Worm (Caenorhabditis elegans) whole organism, L3 larva: ENCODE measurements around the gene B0361.4.

Source experiments
- R02D3.7 ChIP-seq: fragments of 150-350 bp; optimal IDR thresholded peaks from 2 replicates; lab custom pipeline; 2014; ENCODE audit warnings: missing biosample characterization, missing genetic modification characterization
- aly-2 ChIP-seq: fragments of 150-350 bp; optimal IDR thresholded peaks from 2 replicates; lab custom pipeline; 2014; ENCODE audit warnings: missing biosample characterization, missing genetic modification characterization
- ceh-28 ChIP-seq: fragments of 150-350 bp; optimal IDR thresholded peaks from 2 replicates; lab custom pipeline; 2014; ENCODE audit warnings: missing biosample characterization, missing genetic modification reagents, missing genetic modification characterization
- ceh-82 ChIP-seq: fragments of 150-350 bp; optimal IDR thresholded peaks from 2 replicates; lab custom pipeline; 2014; ENCODE audit warnings: missing biosample characterization, missing genetic modification characterization
- ceh-9 ChIP-seq: sonication (generic microtip); optimal IDR thresholded peaks from 2 replicates; lab custom pipeline; 2018; ENCODE audit warnings: missing biosample characterization, missing genetic modification characterization
- daf-12 ChIP-seq: fragments of 150-350 bp; optimal IDR thresholded peaks from 2 replicates; lab custom pipeline; 2014; ENCODE audit warnings: missing biosample characterization, missing genetic modification reagents, missing genetic modification characterization
- egl-27 ChIP-seq: sonication (generic microtip); optimal IDR thresholded peaks from 4 replicates; lab custom pipeline; 2017; ENCODE audit warnings: missing biosample characterization, missing genetic modification reagents, missing genetic modification characterization
- elt-1 ChIP-seq: fragments of 150-350 bp; optimal IDR thresholded peaks from 2 replicates; lab custom pipeline; 2014; ENCODE audit warnings: missing biosample characterization, missing genetic modification characterization
- elt-2 ChIP-seq: sonication (generic microtip); optimal IDR thresholded peaks from 2 replicates; lab custom pipeline; 2016; ENCODE audit warnings: missing genetic modification reagents, mild to moderate bottlenecking, missing genetic modification characterization, missing compliant biosample characterization
- fkh-10 ChIP-seq: sonication (generic microtip); optimal IDR thresholded peaks from 2 replicates; lab custom pipeline; 2017; ENCODE audit warnings: missing biosample characterization, missing genetic modification reagents, missing genetic modification characterization
- fkh-2 ChIP-seq: fragments of 150-350 bp; optimal IDR thresholded peaks from 2 replicates; lab custom pipeline; 2014; ENCODE audit warnings: missing biosample characterization, missing genetic modification reagents, missing genetic modification characterization
- fos-1 ChIP-seq: fragments of 150-350 bp; optimal IDR thresholded peaks from 2 replicates; lab custom pipeline; 2014; ENCODE audit warnings: missing biosample characterization, missing genetic modification characterization
- hmg-11 ChIP-seq: sonication (generic microtip); optimal IDR thresholded peaks from 2 replicates; lab custom pipeline; 2016; ENCODE audit warnings: missing genetic modification characterization, missing compliant biosample characterization
- lin-15B ChIP-seq: fragments of 150-350 bp; optimal IDR thresholded peaks from 2 replicates; lab custom pipeline; 2014; ENCODE audit warnings: missing biosample characterization, missing genetic modification characterization
- lin-39 ChIP-seq: fragments of 150-350 bp; optimal IDR thresholded peaks from 2 replicates; lab custom pipeline; 2018; ENCODE audit warnings: missing biosample characterization, missing genetic modification reagents, missing genetic modification characterization
- lsy-12 ChIP-seq: sonication (generic microtip); optimal IDR thresholded peaks from 2 replicates; lab custom pipeline; 2016; ENCODE audit warnings: mild to moderate bottlenecking, missing genetic modification characterization, missing compliant biosample characterization
- mdl-1 ChIP-seq: fragments of 150-350 bp; optimal IDR thresholded peaks from 2 replicates; lab custom pipeline; 2014; ENCODE audit warnings: missing biosample characterization, missing genetic modification characterization
- mml-1 ChIP-seq: fragments of 150-350 bp; sonication (generic microtip); optimal IDR thresholded peaks from 3 replicates; lab custom pipeline; 2014; ENCODE audit warnings: missing biosample characterization, missing genetic modification characterization
- nfya-1 ChIP-seq: sonication (generic microtip); optimal IDR thresholded peaks from 2 replicates; lab custom pipeline; 2017; ENCODE audit warnings: missing genetic modification characterization, mild to moderate bottlenecking, missing compliant biosample characterization, antibody characterized with exemption, moderate library complexity; ENCODE audit not compliant: insufficient read depth
- nhr-11 ChIP-seq: fragments of 150-350 bp; optimal IDR thresholded peaks from 2 replicates; lab custom pipeline; 2014; ENCODE audit warnings: missing biosample characterization, missing genetic modification characterization
- nhr-25 ChIP-seq: sonication (generic microtip); optimal IDR thresholded peaks from 2 replicates; lab custom pipeline; 2017; ENCODE audit warnings: missing biosample characterization, missing genetic modification characterization
- nhr-43 ChIP-seq: sonication (generic microtip); optimal IDR thresholded peaks from 2 replicates; lab custom pipeline; 2016; ENCODE audit warnings: mild to moderate bottlenecking, missing genetic modification characterization, missing compliant biosample characterization; ENCODE audit not compliant: poor library complexity, severe bottlenecking
- nhr-67 ChIP-seq: fragments of 150-350 bp; optimal IDR thresholded peaks from 2 replicates; lab custom pipeline; 2014; ENCODE audit warnings: missing biosample characterization, missing genetic modification characterization
- nhr-76 ChIP-seq: fragments of 150-350 bp; sonication (generic microtip); optimal IDR thresholded peaks from 5 replicates; lab custom pipeline; 2014; ENCODE audit warnings: missing biosample characterization, missing genetic modification characterization
- pha-4 ChIP-seq: fragments of 150-350 bp; optimal IDR thresholded peaks from 2 replicates; lab custom pipeline; 2014; ENCODE audit warnings: missing biosample characterization, missing genetic modification reagents, missing genetic modification characterization
- skn-1 ChIP-seq: fragments of 150-350 bp; optimal IDR thresholded peaks from 2 replicates; lab custom pipeline; 2014; ENCODE audit warnings: missing biosample characterization, missing genetic modification characterization
- snpc-4 ChIP-seq: fragments of 150-350 bp; optimal IDR thresholded peaks from 2 replicates; lab custom pipeline; 2014; ENCODE audit warnings: missing biosample characterization, missing genetic modification characterization
- tbx-2 ChIP-seq: sonication (generic microtip); optimal IDR thresholded peaks from 2 replicates; lab custom pipeline; 2016; ENCODE audit warnings: mild to moderate bottlenecking, missing genetic modification characterization, missing compliant biosample characterization
- unc-39 ChIP-seq: sonication (generic microtip); optimal IDR thresholded peaks from 4 replicates; lab custom pipeline; 2017; ENCODE audit warnings: missing biosample characterization, missing genetic modification characterization
- unc-62 ChIP-seq: fragments of 150-350 bp; sonication (generic microtip); optimal IDR thresholded peaks from 4 replicates; lab custom pipeline; 2014; ENCODE audit warnings: missing biosample characterization, missing genetic modification reagents, missing genetic modification characterization
- zag-1 ChIP-seq: fragments of 150-350 bp; optimal IDR thresholded peaks from 2 replicates; lab custom pipeline; 2014; ENCODE audit warnings: missing biosample characterization, missing genetic modification characterization
- ztf-4 ChIP-seq: fragments of 150-350 bp; optimal IDR thresholded peaks from 2 replicates; lab custom pipeline; 2014; ENCODE audit warnings: missing biosample characterization, missing genetic modification characterization

The B0361.4 gene

ce11 chrIII:7238727-7239126, 20.1 kb upstream of the B0361.4 start, which contains the start of gene pars-1:
Gene pars-1, plus strand, starts transcription at chrIII:7239027.
- no peak for TF ChIP-seq unc-62 (GFP tag; lab: Kevin White, UChicago)
- TF ChIP-seq aly-2 (tag; lab: Kevin White, UChicago), result no peak
- no peak for TF ChIP-seq unc-39 (tag; lab: Kevin White, UChicago)
- TF ChIP-seq daf-12 (tag; lab: Kevin White, UChicago), result no peak
- TF ChIP-seq tbx-2 (tag; lab: Kevin White, UChicago), result no peak
- no peak for TF ChIP-seq nhr-11 (tag; lab: Kevin White, UChicago)
- TF ChIP-seq ztf-4 (tag; lab: Kevin White, UChicago), result no peak
- TF ChIP-seq skn-1 (tag; lab: Kevin White, UChicago), result no peak
- TF ChIP-seq lsy-12 (tag; lab: Kevin White, UChicago), result no peak
- no peak for TF ChIP-seq fkh-2 (tag; lab: Kevin White, UChicago)
- TF ChIP-seq zag-1 (tag; lab: Kevin White, UChicago), result no peak
- TF ChIP-seq R02D3.7, result no peak
- TF ChIP-seq egl-27, result no peak
- TF ChIP-seq snpc-4, result no peak
- TF ChIP-seq nhr-76 (tag; lab: Kevin White, UChicago), result no peak
- TF ChIP-seq nhr-67 (tag; lab: Kevin White, UChicago), result no peak
- TF ChIP-seq pha-4, result no peak
- TF ChIP-seq nfya-1 (tag; lab: Kevin White, UChicago), result no peak
- no peak for TF ChIP-seq lin-15B (tag; lab: Kevin White, UChicago)
- no peak for TF ChIP-seq mml-1 (tag; lab: Kevin White, UChicago)

- TF ChIP-seq elt-2 (tag; lab: Kevin White, UChicago) (no peak), unc-39 (tag; lab: Kevin White, UChicago) (no peak), R02D3.7 (no peak), mdl-1 (tag; lab: Kevin White, UChicago) (no peak), daf-12 (tag; lab: Kevin White, UChicago) (no peak), nhr-43 (tag; lab: Kevin White, UChicago) (no peak), skn-1 (tag; lab: Kevin White, UChicago) (no peak)
These were observed 19.4 kb upstream of the B0361.4 start for ce11 chrIII:7239416-7239815.

- TF ChIP-seq nhr-25 (tag; lab: Kevin White, UChicago) (no peak), elt-1 (tag; lab: Kevin White, UChicago) (no peak), lin-39 (no peak), fos-1 (tag; lab: Kevin White, UChicago) (no peak), hmg-11 (tag; lab: Kevin White, UChicago) (no peak), R02D3.7 (no peak), elt-2 (tag; lab: Kevin White, UChicago) (no peak), fkh-10 (GFP tag; lab: Kevin White, UChicago) (no peak), ceh-82 (tag; lab: Kevin White, UChicago) (no peak)
These were observed 17.7 kb upstream of the B0361.4 start, which contains the start of gene ztf-31 for ce11 chrIII:7241065-7241464. Gene ztf-31, plus strand, starts transcription at chrIII:7241365.

- no peak for TF ChIP-seq tbx-2 (tag; lab: Kevin White, UChicago)
These were observed 15.8 kb upstream of the B0361.4 start, which contains the start of gene osm-10 for ce11 chrIII:7242988-7243387. Gene osm-10, plus strand, starts transcription at chrIII:7243280.

ce11 chrIII:7246389-7246788, 12.4 kb upstream of the B0361.4 start:
- TF ChIP-seq ceh-28 (no peak), nhr-67 (tag; lab: Kevin White, UChicago) (no peak), fkh-10 (GFP tag; lab: Kevin White, UChicago) (peak; percentile 81)

ce11 chrIII:7247740-7248139, 11.1 kb upstream of the B0361.4 start, which contains the start of gene zmp-6:
Gene zmp-6, minus strand, starts transcription at chrIII:7247840.
- TF ChIP-seq unc-39 (tag; lab: Kevin White, UChicago) (no peak), ceh-9 (tag; lab: Kevin White, UChicago) (no peak)
